Worm (Caenorhabditis elegans) whole organism, L3 larva: ENCODE measurements around the gene ceh-60.
A peak's percentile ranks its signal among the peaks of the same experiment; 100 is the strongest.

Source experiments
- ceh-16 ChIP-seq: sonication (generic microtip); optimal IDR thresholded peaks from 2 replicates; lab custom pipeline; 2017; ENCODE audit warnings: missing biosample characterization, missing genetic modification characterization
- ceh-28 ChIP-seq: fragments of 150-350 bp; optimal IDR thresholded peaks from 2 replicates; lab custom pipeline; 2014; ENCODE audit warnings: missing biosample characterization, missing genetic modification reagents, missing genetic modification characterization
- ceh-82 ChIP-seq: fragments of 150-350 bp; optimal IDR thresholded peaks from 2 replicates; lab custom pipeline; 2014; ENCODE audit warnings: missing biosample characterization, missing genetic modification characterization
- ceh-9 ChIP-seq: sonication (generic microtip); optimal IDR thresholded peaks from 2 replicates; lab custom pipeline; 2018; ENCODE audit warnings: missing biosample characterization, missing genetic modification characterization
- egl-27 ChIP-seq: sonication (generic microtip); optimal IDR thresholded peaks from 4 replicates; lab custom pipeline; 2017; ENCODE audit warnings: missing biosample characterization, missing genetic modification reagents, missing genetic modification characterization
- egl-5 ChIP-seq: fragments of 150-350 bp; optimal IDR thresholded peaks from 2 replicates; lab custom pipeline; 2017; ENCODE audit warnings: missing biosample characterization, missing genetic modification reagents, missing genetic modification characterization, inconsistent platforms
- elt-2 ChIP-seq: sonication (generic microtip); optimal IDR thresholded peaks from 2 replicates; lab custom pipeline; 2016; ENCODE audit warnings: missing genetic modification reagents, mild to moderate bottlenecking, missing genetic modification characterization, missing compliant biosample characterization
- elt-3 ChIP-seq, 3 experiments: fragments of 150-350 bp in 1 of 3; sonication (generic microtip) in 2 of 3; optimal IDR thresholded peaks; 2 replicates in 2 of 3; 4 replicates in 1 of 3; lab custom pipeline; 2014 to 2017; ENCODE audit warnings: missing biosample characterization in 3 of 3, missing genetic modification characterization in 3 of 3
- eor-1 ChIP-seq, 2 experiments: fragments of 150-350 bp; optimal IDR thresholded peaks; 2 replicates each; lab custom pipeline; 2014 to 2018; ENCODE audit warnings: missing biosample characterization in 2 of 2, missing genetic modification characterization in 2 of 2
- fkh-10 ChIP-seq: sonication (generic microtip); optimal IDR thresholded peaks from 2 replicates; lab custom pipeline; 2017; ENCODE audit warnings: missing biosample characterization, missing genetic modification reagents, missing genetic modification characterization
- fkh-2 ChIP-seq: fragments of 150-350 bp; optimal IDR thresholded peaks from 2 replicates; lab custom pipeline; 2014; ENCODE audit warnings: missing biosample characterization, missing genetic modification reagents, missing genetic modification characterization
- fos-1 ChIP-seq: fragments of 150-350 bp; optimal IDR thresholded peaks from 2 replicates; lab custom pipeline; 2014; ENCODE audit warnings: missing biosample characterization, missing genetic modification characterization
- hmg-11 ChIP-seq: sonication (generic microtip); optimal IDR thresholded peaks from 2 replicates; lab custom pipeline; 2016; ENCODE audit warnings: missing genetic modification characterization, missing compliant biosample characterization
- jun-1 ChIP-seq: fragments of 150-350 bp; optimal IDR thresholded peaks from 2 replicates; lab custom pipeline; 2014; ENCODE audit warnings: missing biosample characterization, missing genetic modification reagents, missing genetic modification characterization
- lin-15B ChIP-seq: fragments of 150-350 bp; optimal IDR thresholded peaks from 2 replicates; lab custom pipeline; 2014; ENCODE audit warnings: missing biosample characterization, missing genetic modification characterization
- lin-39 ChIP-seq: fragments of 150-350 bp; optimal IDR thresholded peaks from 2 replicates; lab custom pipeline; 2018; ENCODE audit warnings: missing biosample characterization, missing genetic modification reagents, missing genetic modification characterization
- lsy-12 ChIP-seq: sonication (generic microtip); optimal IDR thresholded peaks from 2 replicates; lab custom pipeline; 2016; ENCODE audit warnings: mild to moderate bottlenecking, missing genetic modification characterization, missing compliant biosample characterization
- nfya-1 ChIP-seq: sonication (generic microtip); optimal IDR thresholded peaks from 2 replicates; lab custom pipeline; 2017; ENCODE audit warnings: missing genetic modification characterization, mild to moderate bottlenecking, missing compliant biosample characterization, antibody characterized with exemption, moderate library complexity; ENCODE audit not compliant: insufficient read depth
- nhr-11 ChIP-seq: fragments of 150-350 bp; optimal IDR thresholded peaks from 2 replicates; lab custom pipeline; 2014; ENCODE audit warnings: missing biosample characterization, missing genetic modification characterization
- nhr-12 ChIP-seq: fragments of 150-350 bp; optimal IDR thresholded peaks from 2 replicates; lab custom pipeline; 2014; ENCODE audit warnings: missing biosample characterization, missing genetic modification characterization
- nhr-237 ChIP-seq: fragments of 150-350 bp; optimal IDR thresholded peaks from 2 replicates; lab custom pipeline; 2014; ENCODE audit warnings: missing biosample characterization, missing genetic modification characterization
- nhr-28 ChIP-seq: fragments of 150-350 bp; optimal IDR thresholded peaks from 2 replicates; lab custom pipeline; 2014; ENCODE audit warnings: missing biosample characterization, missing genetic modification characterization
- nhr-43 ChIP-seq: sonication (generic microtip); optimal IDR thresholded peaks from 2 replicates; lab custom pipeline; 2016; ENCODE audit warnings: mild to moderate bottlenecking, missing genetic modification characterization, missing compliant biosample characterization; ENCODE audit not compliant: poor library complexity, severe bottlenecking
- nhr-76 ChIP-seq: fragments of 150-350 bp; sonication (generic microtip); optimal IDR thresholded peaks from 5 replicates; lab custom pipeline; 2014; ENCODE audit warnings: missing biosample characterization, missing genetic modification characterization
- nhr-77 ChIP-seq: fragments of 150-350 bp; optimal IDR thresholded peaks from 2 replicates; lab custom pipeline; 2014; ENCODE audit warnings: missing biosample characterization, missing genetic modification characterization
- pha-4 ChIP-seq: fragments of 150-350 bp; optimal IDR thresholded peaks from 2 replicates; lab custom pipeline; 2014; ENCODE audit warnings: missing biosample characterization, missing genetic modification reagents, missing genetic modification characterization
- pqm-1 ChIP-seq: fragments of 150-350 bp; optimal IDR thresholded peaks from 2 replicates; lab custom pipeline; 2017; ENCODE audit warnings: missing biosample characterization, missing genetic modification characterization, inconsistent platforms
- sea-2 ChIP-seq: fragments of 150-350 bp; sonication (generic microtip); optimal IDR thresholded peaks from 4 replicates; lab custom pipeline; 2014; ENCODE audit warnings: missing biosample characterization, missing genetic modification reagents, missing genetic modification characterization
- skn-1 ChIP-seq: fragments of 150-350 bp; optimal IDR thresholded peaks from 2 replicates; lab custom pipeline; 2014; ENCODE audit warnings: missing biosample characterization, missing genetic modification characterization
- tbx-2 ChIP-seq: sonication (generic microtip); optimal IDR thresholded peaks from 2 replicates; lab custom pipeline; 2016; ENCODE audit warnings: mild to moderate bottlenecking, missing genetic modification characterization, missing compliant biosample characterization
- unc-39 ChIP-seq: sonication (generic microtip); optimal IDR thresholded peaks from 4 replicates; lab custom pipeline; 2017; ENCODE audit warnings: missing biosample characterization, missing genetic modification characterization
- unc-62 ChIP-seq: fragments of 150-350 bp; sonication (generic microtip); optimal IDR thresholded peaks from 4 replicates; lab custom pipeline; 2014; ENCODE audit warnings: missing biosample characterization, missing genetic modification reagents, missing genetic modification characterization
- zag-1 ChIP-seq: fragments of 150-350 bp; optimal IDR thresholded peaks from 2 replicates; lab custom pipeline; 2014; ENCODE audit warnings: missing biosample characterization, missing genetic modification characterization
- ztf-4 ChIP-seq: fragments of 150-350 bp; optimal IDR thresholded peaks from 2 replicates; lab custom pipeline; 2014; ENCODE audit warnings: missing biosample characterization, missing genetic modification characterization

The ceh-60 gene

ce11 chrX:6560495-6560894 lies 30.5 kb upstream of the ceh-60 start:
- TF ChIP-seq fkh-10 (GFP tag; lab: Kevin White, UChicago) (no peak), egl-27 (no peak), tbx-2 (tag; lab: Kevin White, UChicago) (no peak), elt-3 (tag; optimal IDR thresholded peaks at IDR 0.05; lab: Kevin White, UChicago) (no peak), unc-39 (tag; lab: Kevin White, UChicago) (no peak), elt-2 (tag; lab: Kevin White, UChicago) (no peak), unc-62 (no peak), ceh-9 (tag; lab: Kevin White, UChicago) (no peak), egl-5 (tag; lab: Kevin White, UChicago) (no peak), nhr-12 (tag; lab: Kevin White, UChicago) (no peak), nhr-77 (tag; lab: Kevin White, UChicago) (no peak), nhr-11 (no peak), hmg-11 (tag; lab: Kevin White, UChicago) (no peak), nfya-1 (tag; lab: Kevin White, UChicago) (no peak), lin-15B (tag; lab: Kevin White, UChicago) (no peak), ceh-16 (no peak), zag-1 (no peak), ztf-4 (tag; lab: Kevin White, UChicago) (no peak), ceh-28 (no peak), skn-1 (tag; lab: Kevin White, UChicago) (no peak)

ce11 chrX:6553634-6554033 lies 23.7 kb upstream of the ceh-60 start:
- TF ChIP-seq egl-27: no peak
- TF ChIP-seq sea-2: no peak
- no peak for TF ChIP-seq nhr-43 (tag; lab: Kevin White, UChicago)
- TF ChIP-seq lsy-12 (tag; lab: Kevin White, UChicago): no peak
- TF ChIP-seq lin-39: no peak
- no peak for TF ChIP-seq ceh-28
- no peak for TF ChIP-seq fkh-2
- TF ChIP-seq pha-4 (tag; lab: Kevin White, UChicago): no peak
- no peak for TF ChIP-seq hmg-11 (tag; lab: Kevin White, UChicago)
- no peak for TF ChIP-seq skn-1 (tag; lab: Kevin White, UChicago)

DNA sequence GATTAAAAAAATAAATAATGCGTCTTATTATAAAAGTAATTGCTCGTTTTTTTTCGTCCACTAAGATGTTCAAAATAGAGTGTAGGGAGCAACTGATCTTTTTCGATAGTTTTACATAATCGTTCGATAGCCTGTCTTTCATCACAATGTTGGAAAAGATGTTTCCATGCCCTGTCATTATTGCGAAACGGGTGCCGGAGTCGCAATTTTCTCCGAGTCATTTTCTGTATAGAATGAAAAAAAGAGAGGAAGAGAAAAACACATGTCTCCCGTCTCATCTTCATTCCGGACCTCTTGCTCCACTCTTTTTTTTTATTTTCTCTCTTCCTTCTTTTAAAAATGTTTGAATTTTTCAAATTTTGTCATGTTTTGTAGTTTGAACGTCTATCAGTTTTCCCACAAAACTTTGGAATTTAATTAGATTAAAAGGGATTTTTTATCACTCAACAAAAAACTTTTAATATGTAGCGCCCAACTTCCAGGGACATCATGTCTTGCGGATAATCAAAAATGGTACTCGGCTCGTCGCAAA lies 22.9 kb upstream of the ceh-60 start, which contains the start of gene svh-2:
Gene svh-2 (plus strand): TSS at position 482 of the 532 bp plus-strand sequence.
- no peak for TF ChIP-seq eor-1 (tag; optimal IDR thresholded peaks at IDR 0.05; lab: Kevin White, UChicago)
- peak; percentile 13 for TF ChIP-seq hmg-11 (tag; lab: Kevin White, UChicago)
- TF ChIP-seq nfya-1 (tag; lab: Kevin White, UChicago): peak; percentile 31
- TF ChIP-seq lin-39: peak; percentile 32
- TF ChIP-seq nhr-237 (tag; lab: Kevin White, UChicago): no peak
- no peak for TF ChIP-seq lsy-12 (tag; lab: Kevin White, UChicago)
- TF ChIP-seq ceh-82 (tag; lab: Kevin White, UChicago): no peak
- no peak for TF ChIP-seq skn-1 (tag; lab: Kevin White, UChicago)
- no peak for TF ChIP-seq nhr-76 (tag; lab: Kevin White, UChicago)
- no peak for TF ChIP-seq nhr-77 (tag; lab: Kevin White, UChicago)

DNA sequence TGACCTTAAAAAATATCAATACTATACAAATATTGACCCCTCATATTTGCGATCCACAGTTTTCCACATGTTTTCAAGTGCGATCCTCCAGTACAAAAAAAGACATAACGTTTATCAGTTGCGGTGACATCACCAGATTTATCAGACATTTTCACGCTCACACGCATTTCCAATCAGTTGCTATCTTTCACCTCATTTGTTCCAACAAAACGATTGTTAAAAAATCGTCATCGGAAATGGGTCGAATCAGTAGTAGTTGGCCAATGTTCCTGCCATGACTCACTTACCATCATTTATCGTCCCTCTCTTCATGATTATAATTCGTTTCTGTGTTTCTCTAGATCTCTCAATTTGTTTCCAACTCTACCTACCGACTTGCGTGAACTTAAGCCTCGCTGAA lies 21.7 kb upstream of the ceh-60 start:
- TF ChIP-seq nhr-76 (tag; lab: Kevin White, UChicago) (no peak), tbx-2 (tag; lab: Kevin White, UChicago) (no peak), ztf-4 (tag; lab: Kevin White, UChicago) (no peak), jun-1 (tag; lab: Kevin White, UChicago) (peak; percentile 52), pqm-1 (tag; lab: Kevin White, UChicago) (peak; percentile 71), nhr-28 (tag; lab: Kevin White, UChicago) (no peak), elt-2 (tag; lab: Kevin White, UChicago) (peak; percentile 90), zag-1 (no peak), fos-1 (tag; lab: Kevin White, UChicago) (no peak), egl-27 (no peak)
